Worm (Caenorhabditis elegans) whole organism, L4 larva: ENCODE measurements around the gene T02H6.3.

Experiments
- aly-2 ChIP-seq: sonication (generic microtip); optimal IDR thresholded peaks from 2 replicates; lab custom pipeline; 2018; ENCODE audit warnings: missing biosample characterization, missing genetic modification characterization
- ama-1 ChIP-seq: fragments of 150-350 bp; optimal IDR thresholded peaks from 2 replicates; lab custom pipeline; 2014; ENCODE audit warnings: inconsistent platforms, mixed read lengths
- fkh-10 ChIP-seq: fragments of 150-350 bp; optimal IDR thresholded peaks from 2 replicates; lab custom pipeline; 2014; ENCODE audit warnings: missing biosample characterization, missing genetic modification reagents, missing genetic modification characterization
- hlh-30 ChIP-seq: sonication (generic microtip); optimal IDR thresholded peaks from 2 replicates; lab custom pipeline; 2017; ENCODE audit warnings: antibody characterized with exemption, mild to moderate bottlenecking, missing genetic modification characterization, missing compliant biosample characterization; ENCODE audit not compliant: insufficient read depth

- no peak for TF ChIP-seq aly-2 (tag; lab: Kevin White, UChicago)
- no peak for TF ChIP-seq ama-1 (lab: Kevin White, UChicago)
- no peak for TF ChIP-seq hlh-30 (tag; lab: Kevin White, UChicago)
- no peak for TF ChIP-seq fkh-10 (GFP tag; lab: Kevin White, UChicago)
Measured at ce11 chrII:650321-651005, 41.2 kb upstream of the T02H6.3 start, which contains the start of the genes K07E8.7 and frpr-14.
